Worm (Caenorhabditis elegans): ENCODE measurements around the gene F21H7.3.

DNA sequence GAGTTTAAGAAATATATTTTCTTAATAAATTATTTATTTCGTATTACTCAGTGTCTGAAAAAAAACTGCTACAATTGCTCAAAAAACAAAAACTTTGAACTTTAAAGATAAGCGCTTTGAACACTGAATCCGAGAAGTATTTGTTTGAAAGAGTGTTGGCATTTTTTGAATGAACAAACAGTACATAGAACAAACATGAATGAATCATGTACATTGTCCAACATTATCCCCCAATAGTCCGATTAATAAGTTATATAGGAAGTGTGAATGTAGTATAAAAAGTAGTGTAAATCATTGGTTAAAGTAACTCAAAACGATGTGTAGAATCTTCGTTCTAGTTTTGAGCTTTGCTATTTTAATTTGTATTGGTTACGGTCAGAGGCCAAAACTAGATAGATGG lies 33.3 kb downstream of the F21H7.3 start, which contains the start of gene F11A5.17:
- TF ChIP-seq fos-1 (tag; optimal IDR thresholded peaks at IDR 0.05) (no peak), F13H6.1 (tag; optimal IDR thresholded peaks at IDR 0.05) (no peak)
